Worm (Caenorhabditis elegans) whole organism, early embryonic: ENCODE results near the gene cdh-12.

Source experiments
- B0310.2 ChIP-seq: sonication (generic microtip); optimal IDR thresholded peaks from 2 replicates; lab custom pipeline; 2016; ENCODE audit warnings: mild to moderate bottlenecking, missing genetic modification characterization, missing compliant biosample characterization
- aly-1 ChIP-seq: sonication (generic microtip); optimal IDR thresholded peaks from 2 replicates; lab custom pipeline; 2016; ENCODE audit warnings: missing genetic modification characterization, missing compliant biosample characterization
- ama-1 ChIP-seq: fragments of 150-350 bp; optimal IDR thresholded peaks from 2 replicates; lab custom pipeline; 2014
- ceh-13 ChIP-seq: fragments of 200-800 bp; sonication (Bioruptor generic); optimal IDR thresholded peaks from 2 replicates; lab custom pipeline; 2018; ENCODE audit warnings: mild to moderate bottlenecking, missing genetic modification characterization, missing compliant biosample characterization
- hmg-4 ChIP-seq: fragments of 200-800 bp; sonication (Bioruptor generic); optimal IDR thresholded peaks from 2 replicates; lab custom pipeline; 2018; ENCODE audit warnings: mild to moderate bottlenecking, missing genetic modification characterization, missing compliant biosample characterization
- tra-4 ChIP-seq: sonication (generic microtip); optimal IDR thresholded peaks from 2 replicates; lab custom pipeline; 2017; ENCODE audit warnings: missing genetic modification characterization, missing compliant biosample characterization

DNA sequence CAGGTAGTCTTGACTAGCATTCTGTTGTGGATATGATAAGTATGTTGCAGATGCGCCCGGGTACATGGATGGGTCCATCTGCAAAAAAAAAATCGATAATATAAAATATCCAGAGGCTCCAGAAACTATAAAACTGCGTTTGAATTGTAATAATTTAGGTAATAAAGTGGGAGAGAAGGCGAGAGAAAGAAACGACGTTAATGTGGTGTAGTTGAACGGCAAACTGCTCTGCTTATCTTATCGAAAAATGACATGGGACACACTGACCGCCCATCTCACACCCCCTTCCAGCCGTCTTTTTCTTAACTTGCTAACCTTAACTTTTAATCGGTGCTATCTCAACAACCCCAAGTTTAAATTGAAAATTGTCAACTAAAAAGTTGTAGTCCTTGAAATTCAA is 70.2 kb downstream of the cdh-12 start:
- TF ChIP-seq tra-4 (tag; lab: Kevin White, UChicago) (no peak), aly-1 (no peak), ceh-13 (GFP tag; lab: Kevin White, UChicago) (no peak), ama-1 (lab: Kevin White, UChicago) (no peak), B0310.2 (no peak), hmg-4 (GFP tag; lab: Kevin White, UChicago) (no peak)
